Fruit fly (Drosophila melanogaster) whole organism, prepupa: ENCODE measurements around the gene Hmt-1.

Experiments
- CG11294 ChIP-seq: fragments of 200-800 bp; sonication (Bioruptor generic); IDR thresholded peaks from 2 replicates; pipeline ENCODE4 v1.3.6; 2022; ENCODE audit warnings: missing biosample characterization, missing genetic modification characterization
- CG11902 ChIP-seq: fragments of 200-800 bp; sonication (Bioruptor generic); optimal IDR thresholded peaks from 3 replicates; lab custom pipeline; 2016; ENCODE audit warnings: missing biosample characterization, missing genetic modification characterization
- CG15336 ChIP-seq: fragments of 200-800 bp; sonication (Bioruptor generic); IDR thresholded peaks from 2 replicates; pipeline ENCODE4 v1.3.6; 2022; ENCODE audit warnings: missing biosample characterization, missing genetic modification characterization
- CG16779 ChIP-seq: fragments of 200-800 bp; sonication (Bioruptor generic); optimal IDR thresholded peaks from 3 replicates; lab custom pipeline; 2017; ENCODE audit warnings: missing biosample characterization, mild to moderate bottlenecking, missing genetic modification characterization
- CG3032 ChIP-seq: fragments of 200-800 bp; optimal IDR thresholded peaks from 2 replicates; lab custom pipeline; 2019; ENCODE audit warnings: missing biosample characterization, mild to moderate bottlenecking, missing genetic modification characterization, moderate library complexity
- CG34406 ChIP-seq: fragments of 200-800 bp; sonication (Bioruptor generic); optimal IDR thresholded peaks from 3 replicates; lab custom pipeline; 2016; ENCODE audit warnings: missing biosample characterization, missing genetic modification characterization
- CG3919 ChIP-seq: fragments of 200-800 bp; sonication (Bioruptor generic); optimal IDR thresholded peaks from 3 replicates; lab custom pipeline; 2016; ENCODE audit warnings: missing biosample characterization, missing genetic modification characterization
- CG6163 ChIP-seq: fragments of 200-800 bp; sonication (Bioruptor generic); IDR thresholded peaks from 3 replicates; pipeline ENCODE4 v1.3.6; 2022; ENCODE audit warnings: missing biosample characterization, missing genetic modification characterization
- CG6276 ChIP-seq: fragments of 200-800 bp; sonication (Bioruptor generic); optimal IDR thresholded peaks from 2 replicates; lab custom pipeline; 2017; ENCODE audit warnings: missing biosample characterization, mild to moderate bottlenecking, missing genetic modification characterization
- CG6854 ChIP-seq: fragments of 200-800 bp; sonication (Bioruptor generic); optimal IDR thresholded peaks from 2 replicates; lab custom pipeline; 2017; ENCODE audit warnings: missing biosample characterization, mild to moderate bottlenecking, missing genetic modification characterization
- CG8119 ChIP-seq: fragments of 200-800 bp; sonication (Bioruptor generic); IDR thresholded peaks from 3 replicates; pipeline ENCODE4 v1.3.6; 2022; ENCODE audit warnings: missing biosample characterization, missing genetic modification characterization
- CG8632 ChIP-seq: fragments of 200-800 bp; sonication (Bioruptor generic); optimal IDR thresholded peaks from 3 replicates; lab custom pipeline; 2016; ENCODE audit warnings: missing biosample characterization, missing genetic modification characterization
- CG9139 ChIP-seq: fragments of 200-800 bp; sonication (Bioruptor generic); optimal IDR thresholded peaks from 3 replicates; lab custom pipeline; 2017; ENCODE audit warnings: missing biosample characterization, mild to moderate bottlenecking, missing genetic modification characterization
- Eip75B ChIP-seq: fragments of 200-800 bp; sonication (Bioruptor generic); optimal IDR thresholded peaks from 3 replicates; lab custom pipeline; 2016; ENCODE audit warnings: missing biosample characterization, missing genetic modification characterization
- Eip78C ChIP-seq: fragments of 200-800 bp; sonication (Bioruptor generic); peaks from one replicate; lab custom pipeline; 2016; ENCODE audit warnings: missing biosample characterization, missing genetic modification characterization
- Eip93F ChIP-seq: fragments of 200-800 bp; sonication (Bioruptor generic); optimal IDR thresholded peaks from 2 replicates; lab custom pipeline; 2016; ENCODE audit warnings: missing biosample characterization, mild to moderate bottlenecking, missing genetic modification characterization
- Ets96B ChIP-seq: fragments of 200-800 bp; optimal IDR thresholded peaks from 2 replicates; lab custom pipeline; 2019; ENCODE audit warnings: missing biosample characterization, mild to moderate bottlenecking, missing genetic modification characterization, moderate library complexity
- Gug ChIP-seq: fragments of 200-800 bp; sonication (Bioruptor generic); IDR thresholded peaks from 2 replicates; pipeline ENCODE4 v1.3.6; 2022; ENCODE audit warnings: missing biosample characterization, missing genetic modification characterization
- Hr38 ChIP-seq: sonication (Bioruptor generic); optimal IDR thresholded peaks from 2 replicates; lab custom pipeline; 2016; ENCODE audit warnings: missing biosample characterization, missing genetic modification characterization
- Hr39 ChIP-seq: fragments of 200-800 bp; sonication (Bioruptor generic); optimal IDR thresholded peaks from 2 replicates; lab custom pipeline; 2016; ENCODE audit warnings: missing biosample characterization, missing genetic modification characterization
- Hr4 ChIP-seq: fragments of 200-800 bp; sonication (Bioruptor generic); optimal IDR thresholded peaks from 3 replicates; lab custom pipeline; 2016; ENCODE audit warnings: missing biosample characterization, missing genetic modification characterization
- Met ChIP-seq: fragments of 200-800 bp; sonication (Bioruptor generic); optimal IDR thresholded peaks from 3 replicates; lab custom pipeline; 2016; ENCODE audit warnings: missing biosample characterization, missing genetic modification characterization
- Smox ChIP-seq: fragments of 200-800 bp; sonication (Bioruptor generic); optimal IDR thresholded peaks from 3 replicates; lab custom pipeline; 2016; ENCODE audit warnings: missing biosample characterization, missing genetic modification characterization
- Sox102F ChIP-seq: fragments of 200-800 bp; sonication (Bioruptor generic); optimal IDR thresholded peaks from 2 replicates; lab custom pipeline; 2016; ENCODE audit warnings: missing biosample characterization, mild to moderate bottlenecking, missing genetic modification characterization
- Sox14 ChIP-seq: fragments of 200-800 bp; sonication (Bioruptor generic); optimal IDR thresholded peaks from 3 replicates; lab custom pipeline; 2016; ENCODE audit warnings: missing biosample characterization, missing genetic modification characterization
- acj6 ChIP-seq: fragments of 200-800 bp; sonication (Bioruptor generic); optimal IDR thresholded peaks from 3 replicates; lab custom pipeline; 2016; ENCODE audit warnings: missing biosample characterization, missing genetic modification characterization
- cyc ChIP-seq: fragments of 200-800 bp; sonication (Bioruptor generic); optimal IDR thresholded peaks from 3 replicates; lab custom pipeline; 2016; ENCODE audit warnings: missing biosample characterization, missing genetic modification characterization
- dac ChIP-seq: fragments of 200-800 bp; sonication (Bioruptor generic); optimal IDR thresholded peaks from 2 replicates; lab custom pipeline; 2017; ENCODE audit warnings: missing biosample characterization, mild to moderate bottlenecking, missing genetic modification characterization
- dsx ChIP-seq: fragments of 200-800 bp; optimal IDR thresholded peaks from 3 replicates; lab custom pipeline; 2019; ENCODE audit warnings: missing biosample characterization, mild to moderate bottlenecking, missing genetic modification characterization, moderate library complexity; ENCODE audit not compliant: poor library complexity, severe bottlenecking
- eg ChIP-seq: fragments of 200-800 bp; sonication (Bioruptor generic); IDR thresholded peaks from 3 replicates; pipeline ENCODE4 v1.3.6; 2022; ENCODE audit warnings: missing biosample characterization, missing genetic modification characterization
- esn ChIP-seq: fragments of 200-800 bp; sonication (Bioruptor generic); optimal IDR thresholded peaks from 2 replicates; lab custom pipeline; 2016; ENCODE audit warnings: missing biosample characterization, mild to moderate bottlenecking, missing genetic modification characterization, moderate library complexity
- fd59A ChIP-seq: fragments of 200-800 bp; sonication (Bioruptor generic); optimal IDR thresholded peaks from 2 replicates; lab custom pipeline; 2017; ENCODE audit warnings: missing biosample characterization, mild to moderate bottlenecking, missing genetic modification characterization, missing genetic modification reagents
- fkh ChIP-seq: fragments of 200-800 bp; sonication (Bioruptor generic); optimal IDR thresholded peaks from 3 replicates; lab custom pipeline; 2017; ENCODE audit warnings: missing biosample characterization, mild to moderate bottlenecking, missing genetic modification characterization, moderate library complexity
- lz ChIP-seq: fragments of 200-800 bp; sonication (Bioruptor generic); optimal IDR thresholded peaks from 3 replicates; lab custom pipeline; 2016; ENCODE audit warnings: missing biosample characterization, missing genetic modification characterization
- net ChIP-seq: fragments of 200-800 bp; sonication (Bioruptor generic); optimal IDR thresholded peaks from 3 replicates; lab custom pipeline; 2016; ENCODE audit warnings: missing biosample characterization, missing genetic modification characterization
- pdm3 ChIP-seq: fragments of 200-800 bp; sonication (Bioruptor generic); optimal IDR thresholded peaks from 3 replicates; lab custom pipeline; 2016; ENCODE audit warnings: missing biosample characterization, missing genetic modification characterization
- salr ChIP-seq, 2 experiments: fragments of 200-800 bp; sonication (Bioruptor generic); optimal IDR thresholded peaks; 3 replicates each; lab custom pipeline; 2016 to 2018; ENCODE audit warnings: missing biosample characterization in 2 of 2, missing genetic modification characterization in 2 of 2, mild to moderate bottlenecking in 1 of 2
- spab ChIP-seq: fragments of 200-800 bp; sonication (Bioruptor generic); optimal IDR thresholded peaks from 2 replicates; lab custom pipeline; 2017; ENCODE audit warnings: missing biosample characterization, mild to moderate bottlenecking, missing genetic modification characterization, missing genetic modification reagents
- ss ChIP-seq, 2 experiments: fragments of 200-800 bp; sonication (Bioruptor generic); optimal IDR thresholded peaks; 2 replicates in 1 of 2; 3 replicates in 1 of 2; lab custom pipeline; 2017 to 2018; ENCODE audit warnings: mild to moderate bottlenecking in 2 of 2, missing biosample characterization in 2 of 2, missing genetic modification characterization in 2 of 2, moderate library complexity in 1 of 2
- svp ChIP-seq: fragments of 200-800 bp; sonication (Bioruptor generic); peaks from one replicate; lab custom pipeline; 2016; ENCODE audit warnings: missing biosample characterization, missing genetic modification characterization
- topi ChIP-seq: fragments of 200-800 bp; sonication (Bioruptor generic); optimal IDR thresholded peaks from 3 replicates; lab custom pipeline; 2016; ENCODE audit warnings: missing biosample characterization, missing genetic modification characterization
- vri ChIP-seq: fragments of 200-800 bp; sonication (Bioruptor generic); optimal IDR thresholded peaks from 3 replicates; lab custom pipeline; 2016; ENCODE audit warnings: missing biosample characterization, mild to moderate bottlenecking, missing genetic modification characterization

Hmt-1 gene

dm6 chr3R:15816276-15816675, 41.0 kb downstream of the Hmt-1 start (continued):
- TF ChIP-seq CG11294 (GFP tag; lab: Robert Waterston, UW) (no peak), Gug (peak; percentile 49), Eip75B (GFP tag; lab: Kevin White, UChicago) (peak; percentile 39), pdm3 (peak; percentile 34), dac (GFP tag; lab: Kevin White, UChicago) (no peak), Hr39 (GFP tag; lab: Kevin White, UChicago) (peak; percentile 50), Smox (peak; percentile 24), CG3032 (no peak), CG9139 (GFP tag; lab: Kevin White, UChicago) (no peak), svp (GFP tag; lab: Kevin White, UChicago) (peak; percentile 39), CG3919 (GFP tag; lab: Kevin White, UChicago) (no peak), CG34406 (GFP tag; lab: Kevin White, UChicago) (no peak), CG6854 (no peak), dsx (GFP tag; lab: Kevin White, UChicago) (no peak), topi (GFP tag; lab: Kevin White, UChicago) (peak; percentile 26), esn (GFP tag; lab: Kevin White, UChicago) (peak; percentile 52), Hr38 (GFP tag; lab: Kevin White, UChicago) (no peak), CG11902 (no peak), CG6276 (no peak), Hr4 (GFP tag; lab: Kevin White, UChicago) (peak; percentile 57)

DNA sequence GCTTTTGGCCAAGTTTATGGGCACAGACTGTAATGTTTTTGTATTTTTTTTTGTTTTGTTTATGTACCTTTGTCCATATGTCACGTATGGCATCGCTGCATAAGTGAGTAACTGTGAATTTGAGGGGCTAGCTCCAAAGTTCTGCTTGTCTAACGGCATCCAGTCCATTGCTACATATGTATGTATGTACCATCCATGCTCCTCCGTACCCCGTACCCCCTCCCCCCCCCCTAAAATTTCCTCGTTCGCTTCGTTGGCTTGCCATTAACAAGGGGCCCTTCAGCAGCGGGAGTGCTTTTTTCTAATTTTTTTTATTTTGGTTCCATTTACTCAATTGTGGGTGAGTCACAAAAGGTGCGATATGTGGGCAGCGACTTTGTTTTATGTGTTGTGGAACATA, 43.1 kb downstream of the Hmt-1 start:
- no peak for TF ChIP-seq Gug
- no peak for TF ChIP-seq svp (GFP tag; lab: Kevin White, UChicago)
- TF ChIP-seq cyc (GFP tag; lab: Kevin White, UChicago): no peak
- no peak for TF ChIP-seq Smox
- TF ChIP-seq CG11294 (GFP tag; lab: Robert Waterston, UW): no peak
- TF ChIP-seq vri (GFP tag; lab: Kevin White, UChicago): no peak
- TF ChIP-seq lz (GFP tag; lab: Kevin White, UChicago): no peak
- TF ChIP-seq CG16779: no peak
- no peak for TF ChIP-seq Met (GFP tag; lab: Kevin White, UChicago)
- TF ChIP-seq Hr38 (GFP tag; lab: Kevin White, UChicago): no peak
- no peak for TF ChIP-seq fkh (GFP tag; lab: Kevin White, UChicago)
- TF ChIP-seq topi (GFP tag; lab: Kevin White, UChicago): no peak
- TF ChIP-seq salr (GFP tag; optimal IDR thresholded peaks at IDR 0.05; lab: Kevin White, UChicago): no peak
- TF ChIP-seq dac (GFP tag; lab: Kevin White, UChicago): no peak
- no peak for TF ChIP-seq CG6163 (GFP tag; lab: Robert Waterston, UW)
- no peak for TF ChIP-seq CG3919 (GFP tag; lab: Kevin White, UChicago)
- TF ChIP-seq, all 60 proteins: peak for 0

- TF ChIP-seq ss (GFP tag; optimal IDR thresholded peaks at IDR 0.05; lab: Kevin White, UChicago) (peak in 1 of 2 experiments; percentile 46), fkh (GFP tag; lab: Kevin White, UChicago) (no peak), acj6 (GFP tag; lab: Kevin White, UChicago) (no peak), pdm3 (no peak), dsx (GFP tag; lab: Kevin White, UChicago) (no peak), Sox14 (no peak), CG8119 (GFP tag; lab: Robert Waterston, UW) (no peak), eg (peak; percentile 12; the same call in 1 of the 3 replicates), CG11902 (no peak), Sox102F (GFP tag; lab: Kevin White, UChicago) (peak; percentile 3), CG6276 (no peak), fd59A (GFP tag; lab: Kevin White, UChicago) (no peak), CG3919 (GFP tag; lab: Kevin White, UChicago) (peak; percentile 17), CG6163 (GFP tag; lab: Robert Waterston, UW) (no peak), Ets96B (tag; lab: Kevin White, UChicago) (no peak), spab (no peak), Eip93F (GFP tag; lab: Kevin White, UChicago) (no peak), CG15336 (no peak), Eip78C (GFP tag; lab: Kevin White, UChicago) (peak; percentile 30), net (GFP tag; lab: Kevin White, UChicago) (no peak), CG8632 (no peak)
- TF ChIP-seq, all 60 proteins: peak for 5
These were observed 46.9 kb downstream of the Hmt-1 start for dm6 chr3R:15810369-15810768.
